Worm (Caenorhabditis elegans): ENCODE data around the gene F40F8.4.

DNA sequence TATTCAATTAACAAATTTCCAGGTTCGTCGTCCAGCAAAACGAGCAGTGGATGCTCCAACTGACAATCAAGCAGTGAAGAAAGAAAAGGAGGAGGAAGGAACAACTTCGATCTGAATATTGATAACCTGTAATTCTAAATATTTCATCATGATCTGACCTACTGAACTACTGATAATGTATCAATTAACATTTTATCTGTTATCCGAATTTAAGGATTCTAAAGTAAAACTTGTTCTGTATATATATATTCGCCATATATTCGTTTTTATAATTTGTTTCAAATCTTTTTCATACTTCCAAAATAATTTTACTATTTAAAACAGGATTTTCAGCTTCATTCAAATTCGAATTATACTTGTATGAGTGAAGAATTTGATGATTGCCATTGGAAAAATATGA lies 32.2 kb downstream of the F40F8.4 start, which contains the start of gene apc-17:
- TF ChIP-seq unc-42 (tag; optimal IDR thresholded peaks at IDR 0.05) (no peak), elt-2 (tag; optimal IDR thresholded peaks at IDR 0.05) (no peak), sox-4 (tag; optimal IDR thresholded peaks at IDR 0.05) (no peak), fkh-10 (GFP tag; optimal IDR thresholded peaks at IDR 0.05) (no peak), npax-4 (tag; optimal IDR thresholded peaks at IDR 0.05) (no peak), eyg-1 (tag; optimal IDR thresholded peaks at IDR 0.05) (no peak), syd-9 (tag; optimal IDR thresholded peaks at IDR 0.05) (no peak), zip-5 (tag; optimal IDR thresholded peaks at IDR 0.05) (no peak), ceh-48 (tag; optimal IDR thresholded peaks at IDR 0.05) (no peak), ztf-16 (tag; optimal IDR thresholded peaks at IDR 0.05) (no peak)
